Fruit fly (Drosophila melanogaster) whole organism, embryonic: ENCODE results near the gene Rabex-5.

Experiments
- Adf1 ChIP-seq: fragments of 200-800 bp; sonication (Bioruptor generic); IDR thresholded peaks from 2 replicates; pipeline ENCODE4 v1.3.6; 2022; ENCODE audit warnings: missing biosample characterization, missing genetic modification characterization
- Aef1 ChIP-seq: fragments of 200-800 bp; sonication (Bioruptor generic); IDR thresholded peaks from 3 replicates; pipeline ENCODE4 v1.3.6; 2022; ENCODE audit warnings: missing biosample characterization, missing genetic modification characterization
- CG10462 ChIP-seq: fragments of 200-800 bp; sonication (Bioruptor generic); optimal IDR thresholded peaks from 2 replicates; lab custom pipeline; 2016; ENCODE audit warnings: missing biosample characterization, missing genetic modification characterization
- CG13775 ChIP-seq: fragments of 200-800 bp; sonication (Bioruptor generic); optimal IDR thresholded peaks from 3 replicates; lab custom pipeline; 2017; ENCODE audit warnings: missing biosample characterization, mild to moderate bottlenecking, missing genetic modification characterization
- CG1647 ChIP-seq: fragments of 200-800 bp; sonication (Bioruptor generic); optimal IDR thresholded peaks from 3 replicates; lab custom pipeline; 2016; ENCODE audit warnings: missing biosample characterization, missing genetic modification characterization
- CG18262 ChIP-seq: fragments of 200-800 bp; optimal IDR thresholded peaks from 3 replicates; lab custom pipeline; 2019; ENCODE audit warnings: missing biosample characterization, mild to moderate bottlenecking, missing genetic modification characterization, moderate library complexity
- CG31224 ChIP-seq: fragments of 200-800 bp; sonication (Bioruptor generic); IDR thresholded peaks from 2 replicates; pipeline ENCODE4 v1.3.6; 2022; ENCODE audit warnings: missing biosample characterization, missing genetic modification characterization
- CG32532 ChIP-seq: fragments of 200-800 bp; sonication (Bioruptor generic); IDR thresholded peaks from 2 replicates; pipeline ENCODE4 v1.3.6; 2022; ENCODE audit warnings: missing biosample characterization, missing genetic modification characterization
- CG42726 ChIP-seq: fragments of 200-800 bp; sonication (Bioruptor generic); IDR thresholded peaks from 2 replicates; pipeline ENCODE4 v1.3.6; 2022; ENCODE audit warnings: missing biosample characterization, missing genetic modification characterization; ENCODE audit not compliant: partially characterized antibody
- CG4730 ChIP-seq: fragments of 200-800 bp; sonication (Bioruptor generic); IDR thresholded peaks from 2 replicates; pipeline ENCODE4 v1.3.6; 2022; ENCODE audit warnings: missing biosample characterization, missing genetic modification characterization
- CG5953 ChIP-seq: fragments of 200-800 bp; sonication (Bioruptor generic); IDR thresholded peaks from 2 replicates; pipeline ENCODE4 v1.3.6; 2022; ENCODE audit warnings: missing biosample characterization, missing genetic modification characterization
- CG6791 ChIP-seq: fragments of 200-800 bp; sonication (Bioruptor generic); IDR thresholded peaks from 3 replicates; pipeline ENCODE4 v1.3.6; 2022; ENCODE audit warnings: missing biosample characterization, missing genetic modification characterization; ENCODE audit not compliant: partially characterized antibody
- CG7963 ChIP-seq: fragments of 200-800 bp; sonication (Bioruptor generic); IDR thresholded peaks from 3 replicates; pipeline ENCODE4 v1.3.6; 2022; ENCODE audit warnings: missing biosample characterization, missing genetic modification characterization; ENCODE audit not compliant: partially characterized antibody
- CG8281 ChIP-seq: fragments of 200-800 bp; sonication (Bioruptor generic); optimal IDR thresholded peaks from 2 replicates; lab custom pipeline; 2018; ENCODE audit warnings: missing biosample characterization, mild to moderate bottlenecking, missing genetic modification characterization, moderate library complexity
- Camta ChIP-seq: fragments of 200-800 bp; sonication (Bioruptor generic); optimal IDR thresholded peaks from 2 replicates; lab custom pipeline; 2016; ENCODE audit warnings: missing biosample characterization, missing genetic modification characterization
- D19A ChIP-seq: fragments of 200-800 bp; optimal IDR thresholded peaks from 3 replicates; lab custom pipeline; 2019; ENCODE audit warnings: missing biosample characterization, mild to moderate bottlenecking, missing genetic modification characterization, moderate library complexity
- Dbx ChIP-seq: fragments of 200-800 bp; sonication (Bioruptor generic); IDR thresholded peaks from 3 replicates; pipeline ENCODE4 v1.3.6; 2022; ENCODE audit warnings: missing biosample characterization, missing genetic modification characterization
- Dll ChIP-seq: fragments of 200-800 bp; sonication (Bioruptor generic); IDR thresholded peaks from 4 replicates; pipeline ENCODE4 v1.3.6; 2022; ENCODE audit warnings: missing biosample characterization, missing genetic modification characterization; ENCODE audit not compliant: partially characterized antibody
- Ets65A ChIP-seq: fragments of 200-800 bp; sonication (Bioruptor generic); peaks from one replicate; lab custom pipeline; 2016; ENCODE audit warnings: missing biosample characterization, missing genetic modification characterization
- Fer2 ChIP-seq: fragments of 200-800 bp; sonication (Bioruptor generic); optimal IDR thresholded peaks from 2 replicates; lab custom pipeline; 2018; ENCODE audit warnings: missing biosample characterization, mild to moderate bottlenecking, missing genetic modification characterization, moderate library complexity
- HmgZ ChIP-seq: fragments of 200-800 bp; sonication (Bioruptor generic); optimal IDR thresholded peaks from 2 replicates; lab custom pipeline; 2018; ENCODE audit warnings: missing biosample characterization, mild to moderate bottlenecking, missing genetic modification characterization
- Hr78 ChIP-seq, 2 experiments: fragments of 200-800 bp in 1 of 2; fragments of >200 bp in 1 of 2; sonication (Bioruptor generic) in 1 of 2; optimal IDR thresholded peaks; 2 replicates each; lab custom pipeline; 2017 to 2019; ENCODE audit warnings: missing biosample characterization in 2 of 2, missing genetic modification characterization in 2 of 2, mild to moderate bottlenecking in 1 of 2, moderate library complexity in 1 of 2
- Med ChIP-seq: fragments of 200-800 bp; sonication (Bioruptor generic); peaks from one replicate; lab custom pipeline; 2016; ENCODE audit warnings: missing biosample characterization, missing genetic modification characterization, mild to moderate bottlenecking, inconsistent platforms, moderate library complexity
- Nf-YC ChIP-seq: fragments of 200-800 bp; optimal IDR thresholded peaks from 3 replicates; lab custom pipeline; 2019; ENCODE audit warnings: missing biosample characterization, mild to moderate bottlenecking, missing genetic modification characterization, moderate library complexity
- Poxn ChIP-seq: fragments of 200-800 bp; sonication (Bioruptor generic); IDR thresholded peaks from 2 replicates; pipeline ENCODE4 v1.3.6; 2022; ENCODE audit warnings: missing biosample characterization, missing genetic modification characterization
- Scr ChIP-seq: fragments of 200-800 bp; sonication (Bioruptor generic); IDR thresholded peaks from 2 replicates; pipeline ENCODE4 v1.3.6; 2022; ENCODE audit warnings: missing biosample characterization, missing genetic modification characterization; ENCODE audit not compliant: partially characterized antibody
- Sry-β ChIP-seq: fragments of 200-800 bp; sonication (Bioruptor generic); optimal IDR thresholded peaks from 2 replicates; lab custom pipeline; 2018; ENCODE audit warnings: missing biosample characterization, mild to moderate bottlenecking, missing genetic modification characterization, moderate library complexity
- Ssrp ChIP-seq: fragments of 200-800 bp; sonication (Bioruptor generic); optimal IDR thresholded peaks from 2 replicates; lab custom pipeline; 2018; ENCODE audit warnings: missing biosample characterization, mild to moderate bottlenecking, missing genetic modification characterization, moderate library complexity
- ab ChIP-seq: fragments of 200-800 bp; sonication (Bioruptor generic); optimal IDR thresholded peaks from 2 replicates; lab custom pipeline; 2016; ENCODE audit warnings: missing biosample characterization, missing genetic modification characterization
- ara ChIP-seq: fragments of 200-800 bp; sonication (Bioruptor generic); IDR thresholded peaks from 2 replicates; pipeline ENCODE4 v1.3.6; 2022; ENCODE audit warnings: missing biosample characterization, missing genetic modification characterization
- ase ChIP-seq: fragments of 200-800 bp; sonication (Bioruptor generic); IDR thresholded peaks from 3 replicates; pipeline ENCODE4 v1.3.6; 2022; ENCODE audit warnings: missing biosample characterization, missing genetic modification characterization
- bigmax ChIP-seq: fragments of 200-800 bp; sonication (Bioruptor generic); optimal IDR thresholded peaks from 2 replicates; lab custom pipeline; 2018; ENCODE audit warnings: missing biosample characterization, mild to moderate bottlenecking, missing genetic modification characterization
- crc ChIP-seq: fragments of 200-800 bp; sonication (Bioruptor generic); optimal IDR thresholded peaks from 2 replicates; lab custom pipeline; 2016; ENCODE audit warnings: missing biosample characterization, missing genetic modification characterization
- dpn ChIP-seq, 2 experiments: fragments of 200-800 bp; sonication (Bioruptor generic); optimal IDR thresholded peaks; 3 replicates each; lab custom pipeline; 2016; ENCODE audit warnings: missing biosample characterization in 2 of 2, missing genetic modification characterization in 2 of 2
- en ChIP-seq: fragments of 200-800 bp; sonication (Bioruptor generic); optimal IDR thresholded peaks from 2 replicates; lab custom pipeline; 2016; ENCODE audit warnings: missing biosample characterization, missing genetic modification characterization
- fu2 ChIP-seq: fragments of 200-800 bp; sonication (Bioruptor generic); optimal IDR thresholded peaks from 2 replicates; lab custom pipeline; 2016; ENCODE audit warnings: missing biosample characterization, missing genetic modification characterization
- gcm2 ChIP-seq: fragments of 200-800 bp; sonication (Bioruptor generic); optimal IDR thresholded peaks from 2 replicates; lab custom pipeline; 2016; ENCODE audit warnings: missing biosample characterization, missing genetic modification characterization
- klu ChIP-seq: fragments of 200-800 bp; sonication (Bioruptor generic); IDR thresholded peaks from 2 replicates; pipeline ENCODE4 v1.3.6; 2022; ENCODE audit warnings: missing biosample characterization, missing genetic modification characterization
- oc ChIP-seq: fragments of 200-800 bp; sonication (Bioruptor generic); optimal IDR thresholded peaks from 2 replicates; lab custom pipeline; 2018; ENCODE audit warnings: missing biosample characterization, mild to moderate bottlenecking, missing genetic modification characterization, moderate library complexity
- onecut ChIP-seq: fragments of 200-800 bp; sonication (Bioruptor generic); IDR thresholded peaks from 2 replicates; pipeline ENCODE4 v1.3.6; 2022; ENCODE audit warnings: missing biosample characterization, missing genetic modification characterization
- pb ChIP-seq: fragments of 200-800 bp; sonication (Bioruptor generic); optimal IDR thresholded peaks from 3 replicates; lab custom pipeline; 2016; ENCODE audit warnings: missing biosample characterization, missing genetic modification characterization
- pho ChIP-seq: fragments of 200-800 bp; sonication (Bioruptor generic); optimal IDR thresholded peaks from 2 replicates; lab custom pipeline; 2016; ENCODE audit warnings: missing biosample characterization, missing genetic modification characterization
- prd ChIP-seq, 3 experiments: fragments of >200 bp in 2 of 3; fragments of 200-800 bp in 1 of 3; sonication (Bioruptor generic) in 1 of 3; optimal IDR thresholded peaks in 2 of 3; IDR thresholded peaks in 1 of 3; 2 replicates in 2 of 3; 3 replicates in 1 of 3; pipeline versions ENCODE4 v1.3.6 to Lab custom; 2017 to 2022; ENCODE audit warnings: missing biosample characterization in 1 of 3, missing genetic modification characterization in 1 of 3
- slou ChIP-seq: fragments of 200-800 bp; sonication (Bioruptor generic); optimal IDR thresholded peaks from 3 replicates; lab custom pipeline; 2016; ENCODE audit warnings: missing biosample characterization, missing genetic modification characterization
- sna ChIP-seq: fragments of 200-800 bp; sonication (Bioruptor generic); IDR thresholded peaks from 2 replicates; pipeline ENCODE4 v1.3.6; 2022; ENCODE audit warnings: missing biosample characterization, missing genetic modification characterization; ENCODE audit not compliant: partially characterized antibody
- sug ChIP-seq: fragments of 200-800 bp; optimal IDR thresholded peaks from 2 replicates; lab custom pipeline; 2019; ENCODE audit warnings: missing biosample characterization, mild to moderate bottlenecking, missing genetic modification characterization, moderate library complexity
- tio ChIP-seq: fragments of 200-800 bp; sonication (Bioruptor generic); optimal IDR thresholded peaks from 2 replicates; lab custom pipeline; 2017; ENCODE audit warnings: missing biosample characterization, missing genetic modification characterization, inconsistent platforms
- twi ChIP-seq: fragments of 200-800 bp; optimal IDR thresholded peaks from 2 replicates; lab custom pipeline; 2019; ENCODE audit warnings: missing biosample characterization, mild to moderate bottlenecking, missing genetic modification characterization, moderate library complexity
- zen2 ChIP-seq: fragments of 200-800 bp; sonication (Bioruptor generic); IDR thresholded peaks from 3 replicates; pipeline ENCODE4 v1.3.6; 2022; ENCODE audit warnings: missing biosample characterization, missing genetic modification characterization; ENCODE audit not compliant: partially characterized antibody
- zfh1 ChIP-seq: fragments of 200-800 bp; sonication (Bioruptor generic); IDR thresholded peaks from 3 replicates; pipeline ENCODE4 v1.3.6; 2022; ENCODE audit warnings: missing biosample characterization, missing genetic modification characterization

Gene Rabex-5

DNA sequence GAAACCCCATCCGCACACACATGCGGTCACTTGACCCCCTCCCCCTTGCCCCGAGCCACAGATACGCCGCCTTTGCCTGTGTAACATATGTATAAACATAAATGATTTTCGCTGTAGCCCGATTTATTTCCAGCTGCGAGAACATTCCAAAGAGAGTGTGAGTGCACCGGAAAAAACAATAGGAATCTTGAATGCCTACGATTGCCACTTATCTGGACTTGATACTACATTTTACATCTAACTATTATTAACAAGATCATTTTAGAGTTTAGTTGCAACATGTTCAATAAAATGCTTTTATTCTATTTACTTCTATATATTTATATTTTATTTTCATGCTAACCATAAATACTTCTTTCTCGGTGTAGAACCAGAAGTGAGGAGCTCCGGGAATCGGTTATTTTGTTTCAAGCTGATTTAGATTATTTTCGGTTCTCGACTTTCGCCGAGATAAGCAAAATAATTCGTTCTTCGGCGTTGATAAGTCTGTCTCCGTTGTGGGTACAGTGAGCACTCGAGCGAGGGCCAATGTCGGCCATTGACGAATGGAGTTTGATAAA is 4.4 kb downstream of the Rabex-5 start (continued):
- TF ChIP-seq CG32532 (GFP tag; lab: Robert Waterston, UW) = peak; percentile 79
- peak; percentile 53; the same call in 2 of the 3 replicates for TF ChIP-seq Aef1 (GFP tag; lab: Robert Waterston, UW)
- no peak for TF ChIP-seq tio (GFP tag; lab: Kevin White, UChicago)
- TF ChIP-seq dpn (GFP tag; optimal IDR thresholded peaks at IDR 0.05; lab: Kevin White, UChicago) = peak; percentile 12 to 81
- peak; percentile 38 for TF ChIP-seq Camta
- no peak for TF ChIP-seq CG42726 (GFP tag; lab: Robert Waterston, UW)
- TF ChIP-seq onecut (GFP tag; lab: Robert Waterston, UW) = peak; percentile 64
- TF ChIP-seq CG31224 (GFP tag; lab: Robert Waterston, UW) = peak; percentile 67
- no peak for TF ChIP-seq bigmax (GFP tag; lab: Kevin White, UChicago)
- TF ChIP-seq Med (GFP tag; lab: Kevin White, UChicago) = peak; percentile 74
- TF ChIP-seq CG10462 (GFP tag; lab: Kevin White, UChicago) = peak; percentile 57
- TF ChIP-seq D19A = peak; percentile 88
- TF ChIP-seq CG13775 (GFP tag; lab: Kevin White, UChicago) = peak; percentile 72
- TF ChIP-seq crc (GFP tag; lab: Kevin White, UChicago) = no peak
- no peak for TF ChIP-seq Poxn (GFP tag; lab: Robert Waterston, UW)
- no peak for TF ChIP-seq CG1647 (GFP tag; lab: Kevin White, UChicago)
- peak; percentile 69; the same call in 2 of the 3 replicates for TF ChIP-seq Dbx (GFP tag; lab: Robert Waterston, UW)
- peak; percentile 96 for TF ChIP-seq twi (tag; lab: Kevin White, UChicago)
- no peak for TF ChIP-seq en (GFP tag; lab: Kevin White, UChicago)
- no peak for TF ChIP-seq sna (GFP tag; lab: Robert Waterston, UW)
- TF ChIP-seq zen2 (GFP tag; lab: Robert Waterston, UW) = no peak
- TF ChIP-seq prd (optimal IDR thresholded peaks at IDR 0.05; lab: Kevin White, UChicago) = no peak
- TF ChIP-seq prd (GFP tag; IDR thresholded peaks at IDR 0.05; lab: Robert Waterston, UW) = peak; percentile 89
- peak; percentile 57 for TF ChIP-seq Fer2 (tag; lab: Kevin White, UChicago)
- no peak for TF ChIP-seq slou (GFP tag; lab: Kevin White, UChicago)
- peak; percentile 7 for TF ChIP-seq gcm2 (GFP tag; lab: Kevin White, UChicago)
- TF ChIP-seq Sry-β (GFP tag; lab: Kevin White, UChicago) = no peak
- TF ChIP-seq Dll (GFP tag; lab: Robert Waterston, UW) = no peak
- peak; percentile 94 for TF ChIP-seq CG18262 (tag; lab: Kevin White, UChicago)
- TF ChIP-seq Nf-YC = peak; percentile 70
- peak; percentile 56 for TF ChIP-seq CG5953 (GFP tag; lab: Robert Waterston, UW)
- peak; percentile 69 for TF ChIP-seq CG4730 (GFP tag; lab: Robert Waterston, UW)
- TF ChIP-seq pho (GFP tag; lab: Kevin White, UChicago) = peak; percentile 7
- no peak for TF ChIP-seq ab (GFP tag; lab: Kevin White, UChicago)
- no peak for TF ChIP-seq CG6791
- TF ChIP-seq zfh1 (GFP tag; lab: Robert Waterston, UW) = peak; percentile 86
- TF ChIP-seq Adf1 (GFP tag; lab: Robert Waterston, UW) = 0 out of 2 replicates have a peak, but pooled peaks have one; percentile 7
- TF ChIP-seq fu2 = no peak
- no peak for TF ChIP-seq pb (GFP tag; lab: Kevin White, UChicago)
- TF ChIP-seq Hr78 (GFP tag; optimal IDR thresholded peaks at IDR 0.05; lab: Kevin White, UChicago) = peak in 1 of 2 experiments; percentile 70
- peak; percentile 72 for TF ChIP-seq sug (tag; lab: Kevin White, UChicago)
- TF ChIP-seq CG8281 (tag; lab: Kevin White, UChicago) = peak; percentile 59
- peak; percentile 58 for TF ChIP-seq HmgZ (tag; lab: Kevin White, UChicago)
- TF ChIP-seq ara = peak; percentile 92
- peak; percentile 27; the same call in 1 of the 2 replicates for TF ChIP-seq klu (GFP tag; lab: Robert Waterston, UW)
- TF ChIP-seq Ets65A (GFP tag; lab: Kevin White, UChicago) = no peak
- peak; percentile 82 for TF ChIP-seq Ssrp (tag; lab: Kevin White, UChicago)
- TF ChIP-seq Scr (GFP tag; lab: Robert Waterston, UW) = no peak
- no peak for TF ChIP-seq CG7963 (GFP tag; lab: Robert Waterston, UW)
- TF ChIP-seq oc (tag; lab: Kevin White, UChicago) = peak; percentile 78
- TF ChIP-seq ase (GFP tag; lab: Robert Waterston, UW) = peak; percentile 74; the same call in 2 of the 3 replicates
